Worm (Caenorhabditis elegans) whole organism, midembryonic: Measurements from ENCODE around the gene fbxc-17.

Experiments
- T22C8.4 ChIP-seq: fragments of 200-800 bp; sonication (Bioruptor generic); IDR thresholded peaks from 2 replicates; pipeline ENCODE4 v1.3.6; 2022; ENCODE audit warnings: missing genetic modification characterization, missing compliant biosample characterization
- cog-1 ChIP-seq: sonication (generic microtip); optimal IDR thresholded peaks from 2 replicates; lab custom pipeline; 2016; ENCODE audit warnings: missing genetic modification characterization, missing compliant biosample characterization
- flt-1 ChIP-seq: fragments of 200-800 bp; sonication (Bioruptor generic); IDR thresholded peaks from 2 replicates; pipeline ENCODE4 v1.3.6; 2022; ENCODE audit warnings: missing genetic modification characterization, missing compliant biosample characterization
- klf-2 ChIP-seq: fragments of 200-800 bp; sonication (Bioruptor generic); conservative IDR thresholded peaks from 2 replicates; pipeline ENCODE4 v1.3.6; 2022; ENCODE audit warnings: missing genetic modification reagents, missing genetic modification characterization, missing compliant biosample characterization
- med-1 ChIP-seq: sonication (generic microtip); optimal IDR thresholded peaks from 2 replicates; lab custom pipeline; 2017; ENCODE audit warnings: missing genetic modification characterization, mild to moderate bottlenecking, missing compliant biosample characterization, antibody characterized with exemption, missing genetic modification reagents; ENCODE audit not compliant: insufficient read depth
- ref-1 ChIP-seq: fragments of 200-800 bp; sonication (Bioruptor generic); conservative IDR thresholded peaks from 2 replicates; pipeline ENCODE4 v1.3.6; 2022; ENCODE audit warnings: missing genetic modification reagents, missing genetic modification characterization, missing compliant biosample characterization
- tab-1 ChIP-seq: fragments of 200-800 bp; sonication (Bioruptor generic); IDR thresholded peaks from 2 replicates; pipeline ENCODE4 v1.3.6; 2022; ENCODE audit warnings: missing genetic modification characterization, missing compliant biosample characterization

DNA sequence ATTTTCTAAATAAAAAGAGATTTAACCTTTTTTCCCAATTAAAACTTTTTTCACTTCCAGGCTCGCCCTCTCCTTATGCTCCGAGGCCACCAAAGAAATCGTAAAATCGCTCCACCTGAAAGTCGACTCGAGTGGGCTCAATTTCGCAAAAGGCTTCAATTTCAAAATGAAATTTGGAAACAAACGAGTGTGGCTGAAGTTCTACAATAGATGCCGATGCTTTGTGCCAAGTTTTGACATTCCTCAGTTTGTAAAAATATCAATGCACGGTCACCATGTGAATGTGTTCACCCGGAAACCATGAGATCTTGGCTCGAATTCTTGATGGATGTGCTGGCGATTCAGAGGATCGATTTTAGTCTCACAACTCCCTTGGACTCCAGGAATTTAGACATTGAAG lies 47.6 kb upstream of the fbxc-17 start, which contains the start of gene M01D1.12:
- TF ChIP-seq flt-1 (GFP tag; lab: Robert Waterston, UW) (no peak), ref-1 (GFP tag; lab: Robert Waterston, UW) (no peak), T22C8.4 (GFP tag; lab: Robert Waterston, UW) (no peak), tab-1 (GFP tag; lab: Robert Waterston, UW) (no peak), cog-1 (tag; lab: Kevin White, UChicago) (no peak), med-1 (GFP tag; lab: Kevin White, UChicago) (no peak), klf-2 (GFP tag; lab: Robert Waterston, UW) (no peak)
